Fruit fly (Drosophila melanogaster): ENCODE data around the gene wake.

Gene wake

dm6 chr3R:22590668-22591275 lies 48.8 kb upstream of the wake start (continued):
- TF ChIP-seq Sox100B (GFP tag; optimal IDR thresholded peaks at IDR 0.05): peak; percentile 81
- TF ChIP-seq Gsc (GFP tag; IDR thresholded peaks at IDR 0.05): no peak
- TF ChIP-seq CG11085 (GFP tag; IDR thresholded peaks at IDR 0.05): no peak
- no peak for TF ChIP-seq CG1024 (GFP tag; IDR thresholded peaks at IDR 0.05)
- TF ChIP-seq CG4820 (GFP tag; optimal IDR thresholded peaks at IDR 0.05): peak; percentile 63
- peak; percentile 32 for TF ChIP-seq pnt (GFP tag; optimal IDR thresholded peaks at IDR 0.05)
- TF ChIP-seq rib (GFP tag; IDR thresholded peaks at IDR 0.05): no peak
- peak; percentile 85 for TF ChIP-seq dmrt11E (tag; optimal IDR thresholded peaks at IDR 0.05)
- TF ChIP-seq CG32532 (GFP tag; IDR thresholded peaks at IDR 0.05): no peak
- TF ChIP-seq Xbp1 (GFP tag; optimal IDR thresholded peaks at IDR 0.05): peak; percentile 64
- peak; percentile 37 for TF ChIP-seq Spps (tag; optimal IDR thresholded peaks at IDR 0.05)
- no peak for TF ChIP-seq tna (GFP tag; IDR thresholded peaks at IDR 0.05; ENCODE audit: partially characterized antibody)
- 0 out of 3 replicates have a peak, but pooled peaks have one; percentile 39 for TF ChIP-seq ci (GFP tag; IDR thresholded peaks at IDR 0.05)
- peak; percentile 62 for TF ChIP-seq ewg (GFP tag; optimal IDR thresholded peaks at IDR 0.05)
- no peak for TF ChIP-seq hb (GFP tag; IDR thresholded peaks at IDR 0.05; ENCODE audit: partially characterized antibody)
- TF ChIP-seq CG10147 (GFP tag; optimal IDR thresholded peaks at IDR 0.05): peak; percentile 30
- TF ChIP-seq chinmo (GFP tag; IDR thresholded peaks at IDR 0.05; ENCODE audit: partially characterized antibody): peak; percentile 51; the same call in 1 of the 4 replicates
- TF ChIP-seq chn (GFP tag; optimal IDR thresholded peaks at IDR 0.05): peak; percentile 60
- TF ChIP-seq CG16815 (GFP tag; optimal IDR thresholded peaks at IDR 0.05): peak; percentile 62
- TF ChIP-seq bsh (GFP tag; optimal IDR thresholded peaks at IDR 0.05): peak; percentile 50 to 70
- peak; percentile 34 for TF ChIP-seq jumu (GFP tag; optimal IDR thresholded peaks at IDR 0.05)
- peak; percentile 25 for TF ChIP-seq CG8089 (GFP tag; optimal IDR thresholded peaks at IDR 0.05)
- peak; percentile 35 for TF ChIP-seq CG15011 (GFP tag; optimal IDR thresholded peaks at IDR 0.05)
- no peak; the same call in 1 of the 2 replicates for TF ChIP-seq CG4730 (GFP tag; IDR thresholded peaks at IDR 0.05)
- peak; percentile 72 for TF ChIP-seq gcm (GFP tag; optimal IDR thresholded peaks at IDR 0.05)
- no peak for TF ChIP-seq bbx (GFP tag; IDR thresholded peaks at IDR 0.05; ENCODE audit: partially characterized antibody)
- peak; percentile 79 for TF ChIP-seq Sox102F (GFP tag; optimal IDR thresholded peaks at IDR 0.05)
- TF ChIP-seq trem (tag; optimal IDR thresholded peaks at IDR 0.05): peak; percentile 52
- peak; percentile 49 for TF ChIP-seq MTF-1 (GFP tag; optimal IDR thresholded peaks at IDR 0.05; ENCODE audit: borderline replicate concordance)
- peak; percentile 28 for TF ChIP-seq TFAM (GFP tag; optimal IDR thresholded peaks at IDR 0.05)
- TF ChIP-seq CG10366 (GFP tag; IDR thresholded peaks at IDR 0.05): peak; percentile 37; the same call in 1 of the 2 replicates
- TF ChIP-seq CG32767 (GFP tag; IDR thresholded peaks at IDR 0.05): no peak
- TF ChIP-seq Aef1 (GFP tag; IDR thresholded peaks at IDR 0.05): no peak
- TF ChIP-seq Nf-YC (tag; optimal IDR thresholded peaks at IDR 0.05): no peak
- TF ChIP-seq jing (GFP tag; optimal IDR thresholded peaks at IDR 0.05): peak; percentile 5
- TF ChIP-seq CG2120 (GFP tag; optimal IDR thresholded peaks at IDR 0.05): peak; percentile 15
- no peak for TF ChIP-seq Fer3 (tag; optimal IDR thresholded peaks at IDR 0.05)
- TF ChIP-seq CG4617 (GFP tag; optimal IDR thresholded peaks at IDR 0.05; ENCODE audit: borderline replicate concordance): peak; percentile 8
- TF ChIP-seq CG18599 (GFP tag; optimal IDR thresholded peaks at IDR 0.05): peak; percentile 22
- TF ChIP-seq ind (GFP tag; optimal IDR thresholded peaks at IDR 0.05): peak; percentile 18
- peak; percentile 51 for TF ChIP-seq bab2 (GFP tag; optimal IDR thresholded peaks at IDR 0.05)
- TF ChIP-seq CG7271 (tag; optimal IDR thresholded peaks at IDR 0.05): no peak
- TF ChIP-seq CG10462 (GFP tag; optimal IDR thresholded peaks at IDR 0.05): peak; percentile 29
- 0 out of 3 replicates have a peak, but pooled peaks have one; percentile 13 for TF ChIP-seq jigr1 (GFP tag; IDR thresholded peaks at IDR 0.05)
- TF ChIP-seq cas (GFP tag; IDR thresholded peaks at IDR 0.05): no peak
- peak; percentile 3 for TF ChIP-seq BtbVII (GFP tag; optimal IDR thresholded peaks at IDR 0.05)
- TF ChIP-seq CG17385 (GFP tag; optimal IDR thresholded peaks at IDR 0.05): peak; percentile 56
- TF ChIP-seq lab (GFP tag; optimal IDR thresholded peaks at IDR 0.05): peak; percentile 26
- TF ChIP-seq CG17829 (tag; optimal IDR thresholded peaks at IDR 0.05): peak; percentile 75
